Worm (Caenorhabditis elegans) whole organism, L2 larva: ENCODE results near the gene T10H4.4.
"Not testable (repeated sequence)": the region's sequence is repeated elsewhere in the genome, so short reads cannot be mapped to it uniquely, and the experiment has no call there.

Experiments
- R02D3.7 ChIP-seq: fragments of 150-350 bp; optimal IDR thresholded peaks from 2 replicates; lab custom pipeline; 2014; ENCODE audit warnings: missing biosample characterization, missing genetic modification characterization
- ama-1 ChIP-seq: fragments of 150-350 bp; optimal IDR thresholded peaks from 2 replicates; lab custom pipeline; 2018; ENCODE audit warnings: inconsistent platforms
- blmp-1 ChIP-seq: sonication (generic microtip); optimal IDR thresholded peaks from 2 replicates; lab custom pipeline; 2017; ENCODE audit warnings: missing genetic modification characterization, mild to moderate bottlenecking, missing compliant biosample characterization, antibody characterized with exemption, moderate library complexity; ENCODE audit not compliant: insufficient read depth
- crh-2 ChIP-seq: sonication (generic microtip); optimal IDR thresholded peaks from 2 replicates; lab custom pipeline; 2017; ENCODE audit warnings: missing biosample characterization, missing genetic modification characterization
- dmd-4 ChIP-seq: sonication (generic microtip); optimal IDR thresholded peaks from 2 replicates; lab custom pipeline; 2017; ENCODE audit warnings: missing biosample characterization, missing genetic modification characterization
- fos-1 ChIP-seq: fragments of 150-350 bp; optimal IDR thresholded peaks from 2 replicates; lab custom pipeline; 2014; ENCODE audit warnings: missing biosample characterization, missing genetic modification characterization
- lin-39 ChIP-seq: fragments of 150-350 bp; optimal IDR thresholded peaks from 2 replicates; lab custom pipeline; 2014; ENCODE audit warnings: missing biosample characterization, missing genetic modification reagents, missing genetic modification characterization
- nhr-11 ChIP-seq: fragments of 150-350 bp; optimal IDR thresholded peaks from 2 replicates; lab custom pipeline; 2014; ENCODE audit warnings: missing biosample characterization, missing genetic modification characterization
- nhr-12 ChIP-seq: fragments of 150-350 bp; optimal IDR thresholded peaks from 2 replicates; lab custom pipeline; 2014; ENCODE audit warnings: missing biosample characterization, missing genetic modification characterization
- nhr-77 ChIP-seq: fragments of 150-350 bp; optimal IDR thresholded peaks from 2 replicates; lab custom pipeline; 2014; ENCODE audit warnings: missing biosample characterization, missing genetic modification characterization
- skn-1 ChIP-seq: sonication (generic microtip); optimal IDR thresholded peaks from 2 replicates; lab custom pipeline; 2017; ENCODE audit warnings: missing biosample characterization, missing genetic modification characterization
- sma-9 ChIP-seq, 2 experiments: fragments of 150-350 bp in 1 of 2; sonication (generic microtip) in 1 of 2; optimal IDR thresholded peaks; 2 replicates each; lab custom pipeline; 2014 to 2016; ENCODE audit warnings: missing genetic modification characterization in 2 of 2, mild to moderate bottlenecking in 1 of 2, missing biosample characterization in 1 of 2, missing compliant biosample characterization in 1 of 2, missing genetic modification reagents in 1 of 2, moderate library complexity in 1 of 2
- unc-62 ChIP-seq: fragments of 150-350 bp; optimal IDR thresholded peaks from 2 replicates; lab custom pipeline; 2014; ENCODE audit warnings: missing biosample characterization, missing genetic modification reagents, missing genetic modification characterization
- zag-1 ChIP-seq: fragments of 150-350 bp; optimal IDR thresholded peaks from 2 replicates; lab custom pipeline; 2014; ENCODE audit warnings: missing biosample characterization, missing genetic modification characterization

DNA sequence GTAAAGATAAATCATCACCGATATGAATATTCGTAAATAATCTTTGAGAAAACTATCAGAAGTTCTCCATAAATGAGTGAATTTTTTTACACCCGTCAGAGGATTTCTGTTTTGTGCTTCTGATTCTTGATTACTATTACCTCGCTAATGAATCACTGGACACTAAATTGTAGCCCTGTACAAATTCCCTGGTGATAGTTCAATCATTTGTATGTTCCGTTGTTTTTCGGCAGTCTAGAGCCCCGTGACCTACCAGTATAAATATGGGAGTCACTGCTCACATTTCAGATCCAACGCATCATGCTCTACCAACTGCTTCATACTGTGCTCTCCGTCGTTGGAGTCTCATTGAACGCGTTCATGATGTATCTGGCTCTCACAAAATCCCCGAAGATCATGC is 21.9 kb downstream of the T10H4.4 start, which contains the start of gene srd-28:
- TF ChIP-seq unc-62 (GFP tag; lab: Kevin White, UChicago); R02D3.7 (tag; lab: Kevin White, UChicago); nhr-12 (tag; lab: Kevin White, UChicago); skn-1 (tag; lab: Kevin White, UChicago); nhr-77 (tag; lab: Kevin White, UChicago); zag-1 (tag; lab: Kevin White, UChicago); fos-1; blmp-1 (tag; lab: Kevin White, UChicago); dmd-4 (tag; lab: Kevin White, UChicago); ama-1 (lab: Kevin White, UChicago); nhr-11 (tag; lab: Kevin White, UChicago); sma-9 (GFP tag; optimal IDR thresholded peaks at IDR 0.05; lab: Kevin White, UChicago); sma-9 (tag; optimal IDR thresholded peaks at IDR 0.05; lab: Kevin White, UChicago); lin-39 (tag; lab: Kevin White, UChicago); crh-2 (tag; lab: Kevin White, UChicago): not testable (repeated sequence)
